Fruit fly (Drosophila melanogaster) whole organism, wandering third instar larva: ENCODE results near the gene Alms1b.

ENCODE experiments used
- Abd-B ChIP-seq: fragments of >200 bp; optimal IDR thresholded peaks from 2 replicates; lab custom pipeline; 2017; ENCODE audit warnings: missing biosample characterization, missing genetic modification characterization
- CG32264 ChIP-seq: fragments of 200-800 bp; sonication (Bioruptor generic); optimal IDR thresholded peaks from 2 replicates; lab custom pipeline; 2016; ENCODE audit warnings: missing biosample characterization, missing genetic modification characterization
- CG9705 ChIP-seq: fragments of 200-800 bp; sonication (Bioruptor generic); optimal IDR thresholded peaks from 2 replicates; lab custom pipeline; 2018; ENCODE audit warnings: missing biosample characterization, mild to moderate bottlenecking, missing genetic modification characterization
- CrebA ChIP-seq: fragments of 200-800 bp; sonication (Bioruptor generic); optimal IDR thresholded peaks from 2 replicates; lab custom pipeline; 2016; ENCODE audit warnings: missing biosample characterization, mild to moderate bottlenecking, missing genetic modification characterization, borderline replicate concordance
- Dfd ChIP-seq: fragments of >200 bp; optimal IDR thresholded peaks from 2 replicates; lab custom pipeline; 2017; ENCODE audit warnings: missing biosample characterization, missing genetic modification characterization
- Dif ChIP-seq: fragments of 200-275, 200-300 bp; sonication (Bioruptor generic); optimal IDR thresholded peaks from 2 replicates; lab custom pipeline; 2018; ENCODE audit warnings: missing biosample characterization, missing genetic modification characterization; ENCODE audit not compliant: partially characterized antibody
- GATAd ChIP-seq: sonication (Bioruptor generic); optimal IDR thresholded peaks from 2 replicates; lab custom pipeline; 2016; ENCODE audit warnings: missing biosample characterization, missing genetic modification characterization
- HLH106 ChIP-seq: fragments of 200-800 bp; optimal IDR thresholded peaks from 3 replicates; lab custom pipeline; 2019; ENCODE audit warnings: missing biosample characterization, mild to moderate bottlenecking, missing genetic modification characterization, moderate library complexity
- Hnf4 ChIP-seq: fragments of 200-800 bp; sonication (Bioruptor generic); optimal IDR thresholded peaks from 2 replicates; lab custom pipeline; 2016; ENCODE audit warnings: missing biosample characterization, mild to moderate bottlenecking, missing genetic modification characterization
- Hr78 ChIP-seq: fragments of >200 bp; optimal IDR thresholded peaks from 2 replicates; lab custom pipeline; 2017; ENCODE audit warnings: missing biosample characterization, missing genetic modification characterization
- Hr83 ChIP-seq: fragments of 200-300 bp; sonication (Bioruptor generic); optimal IDR thresholded peaks from 2 replicates; lab custom pipeline; 2016; ENCODE audit warnings: missing biosample characterization, mild to moderate bottlenecking, missing genetic modification characterization, moderate library complexity; ENCODE audit not compliant: poor library complexity, severe bottlenecking
- Jra ChIP-seq: sonication (Bioruptor generic); optimal IDR thresholded peaks from 2 replicates; lab custom pipeline; 2016; ENCODE audit warnings: missing biosample characterization, missing genetic modification characterization
- Mio ChIP-seq: sonication (Bioruptor generic); optimal IDR thresholded peaks from 2 replicates; lab custom pipeline; 2016; ENCODE audit warnings: missing biosample characterization, missing genetic modification characterization
- Myc ChIP-seq: fragments of >200 bp; optimal IDR thresholded peaks from 2 replicates; lab custom pipeline; 2017
- OdsH ChIP-seq: fragments of 200-800 bp; sonication (Bioruptor generic); optimal IDR thresholded peaks from 2 replicates; lab custom pipeline; 2016; ENCODE audit warnings: missing biosample characterization, mild to moderate bottlenecking, missing genetic modification characterization
- Rel ChIP-seq, 2 experiments: fragments of 200-800 bp; sonication (Bioruptor generic) in 1 of 2; optimal IDR thresholded peaks; 2 replicates in 1 of 2; 3 replicates in 1 of 2; lab custom pipeline; 2016 to 2019; ENCODE audit warnings: mild to moderate bottlenecking in 2 of 2, missing biosample characterization in 2 of 2, missing genetic modification characterization in 2 of 2, moderate library complexity in 1 of 2
- Sp1 ChIP-seq: fragments of 200-800 bp; sonication (Bioruptor generic); optimal IDR thresholded peaks from 3 replicates; lab custom pipeline; 2019; ENCODE audit warnings: missing biosample characterization, mild to moderate bottlenecking, missing genetic modification characterization, moderate library complexity
- Vsx2 ChIP-seq: fragments of 200-300, 225-300 bp; sonication (Bioruptor generic); optimal IDR thresholded peaks from 2 replicates; lab custom pipeline; 2018; ENCODE audit warnings: missing biosample characterization, missing genetic modification characterization; ENCODE audit not compliant: partially characterized antibody
- br ChIP-seq: fragments of 200-800 bp; sonication (Bioruptor generic); optimal IDR thresholded peaks from 2 replicates; lab custom pipeline; 2016; ENCODE audit warnings: missing biosample characterization, missing genetic modification characterization
- brk ChIP-seq: fragments of 200-800 bp; sonication (Bioruptor generic); optimal IDR thresholded peaks from 2 replicates; lab custom pipeline; 2016; ENCODE audit warnings: missing biosample characterization, mild to moderate bottlenecking, missing genetic modification characterization
- dl ChIP-seq, 2 experiments: fragments of 175-275, 200-275 bp in 1 of 2; fragments of 200-275 bp in 1 of 2; sonication (Bioruptor generic); optimal IDR thresholded peaks; lab custom pipeline; 2018; ENCODE audit warnings: mild to moderate bottlenecking in 2 of 2, missing biosample characterization in 2 of 2, missing genetic modification characterization in 2 of 2, moderate library complexity in 2 of 2; ENCODE audit not compliant: partially characterized antibody in 2 of 2, insufficient read depth in 1 of 2
- dmrt93B ChIP-seq: fragments of 200-800 bp; sonication (Bioruptor generic); optimal IDR thresholded peaks from 2 replicates; lab custom pipeline; 2018; ENCODE audit warnings: missing biosample characterization, mild to moderate bottlenecking, missing genetic modification characterization
- dsf ChIP-seq: sonication (Bioruptor generic); optimal IDR thresholded peaks from 2 replicates; lab custom pipeline; 2016; ENCODE audit warnings: missing biosample characterization, missing genetic modification characterization, borderline replicate concordance
- ey ChIP-seq: fragments of 200-800 bp; sonication (Bioruptor generic); optimal IDR thresholded peaks from 2 replicates; lab custom pipeline; 2016; ENCODE audit warnings: missing biosample characterization, missing genetic modification characterization
- foxo ChIP-seq, 2 experiments: fragments of 200-800 bp; sonication (Bioruptor generic); optimal IDR thresholded peaks; 2 replicates in 1 of 2; 3 replicates in 1 of 2; lab custom pipeline; 2016 to 2017; ENCODE audit warnings: missing biosample characterization in 2 of 2, missing genetic modification characterization in 2 of 2
- fru ChIP-seq: fragments of 200-800 bp; sonication (Bioruptor generic); optimal IDR thresholded peaks from 3 replicates; lab custom pipeline; 2016; ENCODE audit warnings: missing biosample characterization, mild to moderate bottlenecking, missing genetic modification characterization
- h ChIP-seq: fragments of 200-800 bp; sonication (Bioruptor generic); optimal IDR thresholded peaks from 3 replicates; lab custom pipeline; 2016; ENCODE audit warnings: missing biosample characterization, mild to moderate bottlenecking, missing genetic modification characterization
- jim ChIP-seq: fragments of 175-275, 200-325 bp; sonication (Bioruptor generic); optimal IDR thresholded peaks from 2 replicates; lab custom pipeline; 2016; ENCODE audit warnings: missing biosample characterization, mild to moderate bottlenecking, missing genetic modification characterization
- lola ChIP-seq: fragments of >200 bp; optimal IDR thresholded peaks from 2 replicates; lab custom pipeline; 2017; ENCODE audit warnings: missing biosample characterization, missing genetic modification characterization
- pan ChIP-seq: fragments of >200 bp; optimal IDR thresholded peaks from 2 replicates; lab custom pipeline; 2017
- psq ChIP-seq: fragments of 200-800 bp; sonication (Bioruptor generic); optimal IDR thresholded peaks from 3 replicates; lab custom pipeline; 2017; ENCODE audit warnings: missing biosample characterization, mild to moderate bottlenecking, missing genetic modification characterization, moderate library complexity
- rgr ChIP-seq: fragments of 200-800 bp; sonication (Bioruptor generic); optimal IDR thresholded peaks from 3 replicates; lab custom pipeline; 2016; ENCODE audit warnings: missing biosample characterization, mild to moderate bottlenecking, missing genetic modification characterization
- sage ChIP-seq: fragments of 200-800 bp; sonication (Bioruptor generic); optimal IDR thresholded peaks from 2 replicates; lab custom pipeline; 2016; ENCODE audit warnings: missing biosample characterization, mild to moderate bottlenecking, missing genetic modification characterization
- sv ChIP-seq: fragments of 200-800 bp; sonication (Bioruptor generic); optimal IDR thresholded peaks from 3 replicates; lab custom pipeline; 2016; ENCODE audit warnings: missing biosample characterization, missing genetic modification characterization
- tai ChIP-seq: sonication (Bioruptor generic); optimal IDR thresholded peaks from 2 replicates; lab custom pipeline; 2016; ENCODE audit warnings: missing biosample characterization, missing genetic modification characterization
- usp ChIP-seq: fragments of >200 bp; optimal IDR thresholded peaks from 2 replicates; lab custom pipeline; 2017; ENCODE audit warnings: missing biosample characterization, missing genetic modification characterization
- woc ChIP-seq: sonication (Bioruptor generic); optimal IDR thresholded peaks from 2 replicates; lab custom pipeline; 2016; ENCODE audit warnings: missing biosample characterization, mild to moderate bottlenecking, missing genetic modification characterization

The Alms1b gene

dm6 chrX:4610481-4610880, 20.3 kb downstream of the Alms1b start:
- TF ChIP-seq br (GFP tag; lab: Kevin White, UChicago): peak; percentile 90
- peak; percentile 60 for TF ChIP-seq Mio (GFP tag; lab: Kevin White, UChicago)
- no peak for TF ChIP-seq Hr78 (GFP tag; lab: Kevin White, UChicago)
- peak; percentile 96 for TF ChIP-seq rgr (GFP tag; lab: Kevin White, UChicago)
- TF ChIP-seq tai (GFP tag; lab: Kevin White, UChicago): peak; percentile 94
- no peak for TF ChIP-seq lola (GFP tag; lab: Kevin White, UChicago)
- TF ChIP-seq fru (GFP tag; lab: Kevin White, UChicago): peak; percentile 84
- peak; percentile 77 for TF ChIP-seq CG9705 (GFP tag; lab: Kevin White, UChicago)
- TF ChIP-seq h (GFP tag; lab: Kevin White, UChicago): peak; percentile 96
- TF ChIP-seq sage (GFP tag; lab: Kevin White, UChicago): peak; percentile 80
- peak; percentile 60 for TF ChIP-seq Rel (GFP tag; optimal IDR thresholded peaks at IDR 0.05; lab: Kevin White, UChicago)
- TF ChIP-seq Rel (tag; optimal IDR thresholded peaks at IDR 0.05; lab: Kevin White, UChicago): peak; percentile 40
- no peak for TF ChIP-seq dl (GFP tag; optimal IDR thresholded peaks at IDR 0.05; lab: Kevin White, UChicago; ENCODE audit: insufficient read depth in 1 of 2, partially characterized antibody in 2 of 2)
- peak; percentile 65 for TF ChIP-seq HLH106 (tag; lab: Kevin White, UChicago)
- no peak for TF ChIP-seq Dfd
- TF ChIP-seq CrebA: peak; percentile 5
- peak; percentile 58 for TF ChIP-seq dmrt93B (GFP tag; lab: Kevin White, UChicago)
- no peak for TF ChIP-seq usp (GFP tag; lab: Kevin White, UChicago)
- TF ChIP-seq brk (GFP tag; lab: Kevin White, UChicago): peak; percentile 89
- no peak for TF ChIP-seq Abd-B
- peak; percentile 97 for TF ChIP-seq jim (GFP tag; lab: Kevin White, UChicago)
- TF ChIP-seq GATAd (GFP tag; lab: Kevin White, UChicago): peak; percentile 88
- peak; percentile 65 for TF ChIP-seq ey (GFP tag; lab: Kevin White, UChicago)
- peak; percentile 92 for TF ChIP-seq OdsH (GFP tag; lab: Kevin White, UChicago)
- TF ChIP-seq Jra (GFP tag; lab: Kevin White, UChicago): peak; percentile 96
- peak; percentile 100 for TF ChIP-seq Hr83
- no peak for TF ChIP-seq Dif
- TF ChIP-seq Sp1 (GFP tag; lab: Kevin White, UChicago): peak; percentile 78
- peak; percentile 72 for TF ChIP-seq woc
- peak in 1 of 2 experiments; percentile 88 for TF ChIP-seq foxo (GFP tag; optimal IDR thresholded peaks at IDR 0.05; lab: Kevin White, UChicago)
- TF ChIP-seq psq (GFP tag; lab: Kevin White, UChicago): peak; percentile 79
- peak; percentile 84 for TF ChIP-seq dsf (GFP tag; lab: Kevin White, UChicago)
- TF ChIP-seq sv (GFP tag; lab: Kevin White, UChicago): no peak
- peak; percentile 97 for TF ChIP-seq Hnf4 (GFP tag; lab: Kevin White, UChicago)
- TF ChIP-seq CG32264: peak; percentile 87
- no peak for TF ChIP-seq pan (lab: Kevin White, UChicago)
- TF ChIP-seq Myc (lab: Kevin White, UChicago): no peak
- TF ChIP-seq, all 38 proteins: peak for 26

- TF ChIP-seq tai (GFP tag; lab: Kevin White, UChicago): no peak
- no peak for TF ChIP-seq woc
- no peak for TF ChIP-seq psq (GFP tag; lab: Kevin White, UChicago)
- TF ChIP-seq sv (GFP tag; lab: Kevin White, UChicago): no peak
- TF ChIP-seq CG9705 (GFP tag; lab: Kevin White, UChicago): no peak
- TF ChIP-seq ey (GFP tag; lab: Kevin White, UChicago): no peak
- no peak for TF ChIP-seq rgr (GFP tag; lab: Kevin White, UChicago)
- no peak for TF ChIP-seq dmrt93B (GFP tag; lab: Kevin White, UChicago)
- TF ChIP-seq Dfd: no peak
- TF ChIP-seq Jra (GFP tag; lab: Kevin White, UChicago): no peak
- no peak for TF ChIP-seq Hr78 (GFP tag; lab: Kevin White, UChicago)
- no peak for TF ChIP-seq pan (lab: Kevin White, UChicago)
- TF ChIP-seq foxo (GFP tag; optimal IDR thresholded peaks at IDR 0.05; lab: Kevin White, UChicago): no peak
- no peak for TF ChIP-seq Vsx2 (GFP tag; lab: Kevin White, UChicago)
- TF ChIP-seq Sp1 (GFP tag; lab: Kevin White, UChicago): no peak
- no peak for TF ChIP-seq dl (GFP tag; optimal IDR thresholded peaks at IDR 0.05; lab: Kevin White, UChicago; ENCODE audit: insufficient read depth in 1 of 2, partially characterized antibody in 2 of 2)
- no peak for TF ChIP-seq br (GFP tag; lab: Kevin White, UChicago)
- no peak for TF ChIP-seq lola (GFP tag; lab: Kevin White, UChicago)
- no peak for TF ChIP-seq jim (GFP tag; lab: Kevin White, UChicago)
- TF ChIP-seq, all 38 proteins: peak for 0
Observed at dm6 chrX:4609737-4610136, 21.0 kb downstream of the Alms1b start.
